Worm (Caenorhabditis elegans): ENCODE results near the gene emg-1.

DNA sequence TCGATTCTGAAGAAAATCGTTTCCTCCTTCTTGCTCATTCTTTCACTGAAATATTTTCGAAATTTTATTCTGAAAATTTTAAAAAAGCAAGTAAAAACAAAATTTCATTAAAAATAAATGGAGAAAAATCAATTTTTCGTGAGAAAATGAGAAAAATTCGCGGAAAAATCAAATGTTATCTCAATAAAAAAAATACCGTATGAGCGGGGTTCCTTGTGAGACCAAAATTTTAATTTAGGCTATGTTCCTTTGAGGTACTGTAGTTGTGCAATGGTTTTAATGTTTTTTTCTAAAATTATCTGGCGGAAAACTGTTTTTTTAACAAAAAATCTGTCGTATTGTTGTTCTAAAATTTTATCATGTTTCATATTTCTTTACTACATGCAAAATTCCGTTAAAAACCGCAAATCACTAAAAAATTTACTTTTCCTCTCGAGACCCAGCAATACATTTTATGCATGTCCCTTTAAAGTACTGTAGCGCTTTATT, 49.1 kb upstream of the emg-1 start, which contains the start of gene epg-6:
- TF ChIP-seq pha-4 (tag; optimal IDR thresholded peaks at IDR 0.05): no peak
- TF ChIP-seq dpl-1 (GFP tag; optimal IDR thresholded peaks at IDR 0.05): peak; percentile 27
- TF ChIP-seq unc-62 (GFP tag; optimal IDR thresholded peaks at IDR 0.05): no peak
- TF ChIP-seq mes-4 (tag; optimal IDR thresholded peaks at IDR 0.05): no peak
- TF ChIP-seq mel-28 (tag; optimal IDR thresholded peaks at IDR 0.05; ENCODE audit: borderline replicate concordance): no peak
- TF ChIP-seq ceh-91 (GFP tag; IDR thresholded peaks at IDR 0.05): peak; percentile 84
- TF ChIP-seq nhr-179 (tag; optimal IDR thresholded peaks at IDR 0.05): no peak
- no peak for TF ChIP-seq snpc-4 (GFP tag; optimal IDR thresholded peaks at IDR 0.05)
- peak in 1 of 4 experiments; percentile 0 for TF ChIP-seq snpc-4 (tag; optimal IDR thresholded peaks at IDR 0.05)
- no peak for TF ChIP-seq Y95B8A.8 (GFP tag; IDR thresholded peaks at IDR 0.05)

Measured in whole organism, young adult.